Fruit fly (Drosophila melanogaster) whole organism: ENCODE measurements around the gene Eig71Ef.

Experiments
- Dll ChIP-seq: fragments of >200 bp; optimal IDR thresholded peaks from 2 replicates; lab custom pipeline; 2017
- pan ChIP-seq: fragments of >200 bp; optimal IDR thresholded peaks from 2 replicates; lab custom pipeline; 2017

DNA sequence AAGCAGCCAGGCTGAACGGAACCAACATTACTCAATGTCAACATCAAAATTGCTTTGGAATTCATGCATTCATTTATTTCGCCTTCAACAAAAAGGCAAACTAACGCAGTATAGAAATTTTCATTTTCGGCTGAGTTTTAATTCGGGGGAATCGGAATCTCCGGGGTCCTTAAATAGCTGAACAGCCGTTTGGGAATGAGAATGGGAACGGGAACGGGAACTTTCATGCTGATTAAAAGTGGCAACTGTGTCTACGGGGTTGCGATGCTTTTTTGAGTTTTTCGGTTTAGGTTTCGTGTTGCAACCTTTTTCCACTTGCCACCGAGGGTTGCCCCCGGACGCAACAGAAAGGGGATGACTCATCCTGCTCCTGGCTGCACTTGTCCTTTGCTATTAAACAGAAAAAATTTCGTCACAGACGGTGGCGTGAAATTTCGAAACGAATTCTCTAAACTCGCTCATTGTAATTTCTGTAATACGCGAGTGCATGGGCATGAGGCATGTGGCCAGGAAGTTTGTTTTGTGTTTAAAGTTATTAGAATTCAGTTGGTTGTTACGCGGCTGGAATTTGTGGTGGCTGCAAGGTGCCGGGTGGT is 7.1 kb upstream of the Eig71Ef start:
- no peak for TF ChIP-seq pan
- no peak for TF ChIP-seq Dll
